Fruit fly (Drosophila melanogaster): Measurements from ENCODE around the gene Ttc1.

Ttc1 gene

DNA sequence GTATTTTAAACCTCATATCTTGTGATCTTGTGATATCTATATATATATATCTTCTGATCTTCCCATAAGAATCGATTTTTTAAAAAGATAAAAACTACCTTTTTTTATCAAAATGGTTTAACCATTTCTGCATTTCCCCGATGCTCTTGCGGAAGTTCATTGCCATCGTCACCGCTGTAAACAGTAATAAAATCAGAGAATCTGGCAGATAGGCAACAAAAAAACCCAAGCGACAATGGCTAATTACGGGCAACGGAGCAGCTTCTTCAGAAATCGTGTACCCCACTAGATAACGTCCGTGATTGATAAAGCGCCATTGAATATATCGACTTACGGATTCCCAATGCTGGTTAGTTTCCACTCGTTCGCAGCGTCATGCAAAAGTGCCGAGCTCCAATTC is 11.4 kb upstream of the Ttc1 start, which contains the start of gene CG10405:
TSS of gene CG10405 (plus strand) at position 301 of the 400 bp plus-strand sequence.
- no peak for TF ChIP-seq CG10348 (GFP tag; IDR thresholded peaks at IDR 0.05)
- TF ChIP-seq D1 (tag; optimal IDR thresholded peaks at IDR 0.05) = no peak
- no peak for TF ChIP-seq gl (tag; optimal IDR thresholded peaks at IDR 0.05)
- no peak for TF ChIP-seq CG17806 (tag; optimal IDR thresholded peaks at IDR 0.05)
- TF ChIP-seq CG12605 (GFP tag; IDR thresholded peaks at IDR 0.05) = no peak
- no peak for TF ChIP-seq CG15710 (tag; optimal IDR thresholded peaks at IDR 0.05)
- no peak for TF ChIP-seq Snoo (tag; optimal IDR thresholded peaks at IDR 0.05)
- no peak for TF ChIP-seq CG13204 (GFP tag; optimal IDR thresholded peaks at IDR 0.05)
- no peak for TF ChIP-seq CG14655 (GFP tag; optimal IDR thresholded peaks at IDR 0.05)
- TF ChIP-seq CG4496 (GFP tag; IDR thresholded peaks at IDR 0.05) = no peak
- no peak for TF ChIP-seq CG34367 (tag; optimal IDR thresholded peaks at IDR 0.05)
- no peak for TF ChIP-seq rn (GFP tag; IDR thresholded peaks at IDR 0.05)
- no peak for TF ChIP-seq EcR (GFP tag; optimal IDR thresholded peaks at IDR 0.05)
- TF ChIP-seq CG8301 (tag; optimal IDR thresholded peaks at IDR 0.05) = no peak
- no peak for TF ChIP-seq fd96Ca (GFP tag; IDR thresholded peaks at IDR 0.05)
- TF ChIP-seq CG9948 (tag; optimal IDR thresholded peaks at IDR 0.05) = no peak
- TF ChIP-seq Pif1B (GFP tag; optimal IDR thresholded peaks at IDR 0.05) = no peak
- TF ChIP-seq Pif1A (GFP tag; optimal IDR thresholded peaks at IDR 0.05) = no peak
- no peak for TF ChIP-seq CG32121 (GFP tag; IDR thresholded peaks at IDR 0.05)

dm6 chr3R:16453597-16453996 is 10.8 kb upstream of the Ttc1 start, which contains the start of gene Pak3:
TSS of gene Pak3 (minus strand) at chr3R:16453821.
- TF ChIP-seq CG9948 (tag; optimal IDR thresholded peaks at IDR 0.05) (no peak), Snoo (tag; optimal IDR thresholded peaks at IDR 0.05) (no peak), EcR (GFP tag; optimal IDR thresholded peaks at IDR 0.05) (no peak), CG10348 (GFP tag; IDR thresholded peaks at IDR 0.05) (no peak), CG4496 (GFP tag; IDR thresholded peaks at IDR 0.05) (0 out of 3 replicates have a peak, but pooled peaks have one; percentile 10)

dm6 chr3R:16452954-16453587 is 10.3 kb upstream of the Ttc1 start:
- TF ChIP-seq Pif1B (GFP tag; optimal IDR thresholded peaks at IDR 0.05) (no peak), CG8159 (tag; optimal IDR thresholded peaks at IDR 0.05) (no peak), CG9948 (tag; optimal IDR thresholded peaks at IDR 0.05) (no peak), EcR (GFP tag; optimal IDR thresholded peaks at IDR 0.05) (peak; percentile 32), fd96Ca (GFP tag; IDR thresholded peaks at IDR 0.05) (no peak), CG34367 (tag; optimal IDR thresholded peaks at IDR 0.05) (no peak), CG32121 (GFP tag; IDR thresholded peaks at IDR 0.05) (no peak), CG15710 (tag; optimal IDR thresholded peaks at IDR 0.05) (no peak), CG4496 (GFP tag; IDR thresholded peaks at IDR 0.05) (peak; percentile 22; the same call in 1 of the 3 replicates)

- peak; percentile 95 for TF ChIP-seq Pif1B (GFP tag; optimal IDR thresholded peaks at IDR 0.05)
- TF ChIP-seq CG9948 (tag; optimal IDR thresholded peaks at IDR 0.05) = peak; percentile 99
- peak; percentile 89 for TF ChIP-seq Snoo (tag; optimal IDR thresholded peaks at IDR 0.05)
- peak; percentile 97 for TF ChIP-seq CG13204 (GFP tag; optimal IDR thresholded peaks at IDR 0.05)
- peak; percentile 95 for TF ChIP-seq gl (tag; optimal IDR thresholded peaks at IDR 0.05)
- TF ChIP-seq fd96Ca (GFP tag; IDR thresholded peaks at IDR 0.05) = peak; percentile 99
- TF ChIP-seq CG34367 (tag; optimal IDR thresholded peaks at IDR 0.05) = peak; percentile 99
- peak; percentile 99 for TF ChIP-seq rn (GFP tag; IDR thresholded peaks at IDR 0.05)
- peak; percentile 97 for TF ChIP-seq CG10348 (GFP tag; IDR thresholded peaks at IDR 0.05)
- TF ChIP-seq CG17806 (tag; optimal IDR thresholded peaks at IDR 0.05) = peak; percentile 99
- peak; percentile 99 for TF ChIP-seq Pif1A (GFP tag; optimal IDR thresholded peaks at IDR 0.05)
- peak; percentile 98 for TF ChIP-seq CG12605 (GFP tag; IDR thresholded peaks at IDR 0.05)
- peak; percentile 99 for TF ChIP-seq Ets98B (GFP tag; IDR thresholded peaks at IDR 0.05)
- peak; percentile 98 for TF ChIP-seq CG8301 (tag; optimal IDR thresholded peaks at IDR 0.05)
- TF ChIP-seq EcR (GFP tag; optimal IDR thresholded peaks at IDR 0.05) = peak; percentile 77
- TF ChIP-seq CG15710 (tag; optimal IDR thresholded peaks at IDR 0.05) = peak; percentile 99
- peak; percentile 94 for TF ChIP-seq D1 (tag; optimal IDR thresholded peaks at IDR 0.05)
- peak; percentile 99 for TF ChIP-seq CG14655 (GFP tag; optimal IDR thresholded peaks at IDR 0.05)
- peak; percentile 99 for TF ChIP-seq CG4496 (GFP tag; IDR thresholded peaks at IDR 0.05)
- TF ChIP-seq CG8159 (tag; optimal IDR thresholded peaks at IDR 0.05) = peak; percentile 99
- TF ChIP-seq CG32121 (GFP tag; IDR thresholded peaks at IDR 0.05) = peak; percentile 98
Measured at dm6 chr3R:16449187-16449973, 6.6 kb upstream of the Ttc1 start.

dm6 chr3R:16448378-16449134 is 5.7 kb upstream of the Ttc1 start:
- peak; percentile 82 for TF ChIP-seq Ets98B (GFP tag; IDR thresholded peaks at IDR 0.05)
- TF ChIP-seq CG14655 (GFP tag; optimal IDR thresholded peaks at IDR 0.05) = peak; percentile 89
- no peak for TF ChIP-seq Pif1A (GFP tag; optimal IDR thresholded peaks at IDR 0.05)
- TF ChIP-seq CG8301 (tag; optimal IDR thresholded peaks at IDR 0.05) = peak; percentile 89
- peak; percentile 44 for TF ChIP-seq CG13204 (GFP tag; optimal IDR thresholded peaks at IDR 0.05)
- TF ChIP-seq CG8159 (tag; optimal IDR thresholded peaks at IDR 0.05) = no peak
- TF ChIP-seq rn (GFP tag; IDR thresholded peaks at IDR 0.05) = peak; percentile 86
- TF ChIP-seq CG17806 (tag; optimal IDR thresholded peaks at IDR 0.05) = peak; percentile 76
- TF ChIP-seq fd96Ca (GFP tag; IDR thresholded peaks at IDR 0.05) = peak; percentile 87
- TF ChIP-seq CG34367 (tag; optimal IDR thresholded peaks at IDR 0.05) = peak; percentile 86
- no peak for TF ChIP-seq Snoo (tag; optimal IDR thresholded peaks at IDR 0.05)
- TF ChIP-seq D1 (tag; optimal IDR thresholded peaks at IDR 0.05) = no peak
- peak; percentile 95 for TF ChIP-seq CG4496 (GFP tag; IDR thresholded peaks at IDR 0.05)
- TF ChIP-seq CG12605 (GFP tag; IDR thresholded peaks at IDR 0.05) = peak; percentile 87
- TF ChIP-seq CG9948 (tag; optimal IDR thresholded peaks at IDR 0.05) = peak; percentile 84
- no peak for TF ChIP-seq CG15710 (tag; optimal IDR thresholded peaks at IDR 0.05)
- TF ChIP-seq gl (tag; optimal IDR thresholded peaks at IDR 0.05) = peak; percentile 87
- peak; percentile 49; the same call in 1 of the 2 replicates for TF ChIP-seq CG10348 (GFP tag; IDR thresholded peaks at IDR 0.05)
- TF ChIP-seq CG32121 (GFP tag; IDR thresholded peaks at IDR 0.05) = peak; percentile 63

Data from whole organism, pupa.